Worm (Caenorhabditis elegans): ENCODE results near the gene nhr-239.
A peak's percentile ranks its signal among the peaks of the same experiment; 100 is the strongest.
"Not testable (repeated sequence)": the region's sequence is repeated elsewhere in the genome, so short reads cannot be mapped to it uniquely, and the experiment has no call there.

nhr-239 gene

DNA sequence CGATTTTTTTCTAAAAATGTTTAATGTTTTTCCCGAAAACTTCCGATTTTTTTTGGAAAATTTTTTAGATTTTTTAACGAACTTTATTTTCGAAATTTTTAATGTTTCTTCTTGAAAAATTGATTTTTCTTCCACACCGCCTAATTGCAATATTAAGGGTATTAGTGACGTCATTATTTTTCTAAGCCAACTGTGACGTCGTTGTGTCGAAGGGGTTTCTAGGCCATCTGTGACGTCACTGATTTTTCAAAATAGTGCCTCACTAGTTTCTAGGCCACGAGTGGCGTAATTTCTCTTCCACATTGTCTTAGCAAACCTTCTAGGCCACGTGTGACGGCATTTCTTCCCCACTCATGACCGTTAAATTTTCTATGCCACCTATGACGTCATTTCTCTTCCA lies 9.5 kb upstream of the nhr-239 start:
- TF ChIP-seq lin-11 (tag; optimal IDR thresholded peaks at IDR 0.05) (no peak), nhr-237 (tag; optimal IDR thresholded peaks at IDR 0.05) (no peak), F13H6.1 (tag; optimal IDR thresholded peaks at IDR 0.05) (no peak), crh-2 (tag; optimal IDR thresholded peaks at IDR 0.05) (no peak), peb-1 (tag; optimal IDR thresholded peaks at IDR 0.05) (no peak), aly-2 (tag; optimal IDR thresholded peaks at IDR 0.05) (no peak), Y55F3AM.14 (GFP tag; optimal IDR thresholded peaks at IDR 0.05) (no peak), nhr-6 (tag; optimal IDR thresholded peaks at IDR 0.05) (no peak), R02D3.7 (tag; optimal IDR thresholded peaks at IDR 0.05) (no peak), gmeb-1 (tag; optimal IDR thresholded peaks at IDR 0.05) (no peak), sem-4 (tag; optimal IDR thresholded peaks at IDR 0.05) (no peak), egl-27 (tag; optimal IDR thresholded peaks at IDR 0.05) (no peak), dmd-4 (tag; optimal IDR thresholded peaks at IDR 0.05) (no peak), blmp-1 (tag; optimal IDR thresholded peaks at IDR 0.05; ENCODE audit: insufficient read depth) (no peak), nhr-12 (tag; optimal IDR thresholded peaks at IDR 0.05) (no peak), alr-1 (tag; optimal IDR thresholded peaks at IDR 0.05) (no peak)

DNA sequence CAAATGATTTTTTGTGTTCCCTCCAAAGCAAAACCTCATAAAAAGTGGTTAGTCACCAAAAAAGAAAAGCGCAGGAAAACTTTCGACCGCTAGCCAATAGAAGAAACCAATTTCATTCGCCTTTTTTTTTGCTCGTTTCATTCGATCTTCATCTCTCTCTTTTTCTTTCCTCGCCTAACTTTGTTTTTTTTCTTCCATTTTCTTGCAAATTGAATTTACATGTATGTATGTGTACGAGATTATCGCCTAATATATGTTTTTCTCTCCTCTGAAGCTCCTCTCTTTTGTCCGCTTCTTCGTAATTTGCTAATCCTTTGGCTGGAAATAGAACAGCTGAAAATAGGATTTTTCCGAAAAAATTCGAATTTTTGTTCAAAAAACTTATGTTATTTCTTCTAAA lies 9.1 kb upstream of the nhr-239 start:
- TF ChIP-seq blmp-1 (tag; optimal IDR thresholded peaks at IDR 0.05; ENCODE audit: insufficient read depth) (no peak), C34F6.9 (tag; optimal IDR thresholded peaks at IDR 0.05) (peak; percentile 33), F13H6.1 (tag; optimal IDR thresholded peaks at IDR 0.05) (no peak)

DNA sequence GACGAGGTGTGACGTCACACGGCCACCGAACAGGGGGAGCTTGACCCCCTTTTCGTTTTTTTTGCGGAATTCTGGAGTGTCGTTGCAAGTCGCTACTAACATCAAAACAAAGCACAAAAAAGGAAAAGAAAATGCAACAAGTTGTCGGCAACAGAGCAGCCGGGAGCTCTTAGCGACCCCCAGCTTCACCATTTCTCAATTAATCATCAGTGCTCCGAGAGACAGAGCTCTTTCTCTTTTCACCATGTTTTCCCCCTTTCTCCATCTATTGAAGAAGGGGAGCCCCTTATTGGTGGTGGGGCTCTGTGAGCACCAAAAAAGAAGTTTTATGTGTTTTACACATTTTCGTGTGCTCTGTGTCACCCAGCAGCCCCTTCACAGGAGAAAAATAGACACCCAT lies 7.9 kb upstream of the nhr-239 start:
- no peak for TF ChIP-seq unc-55 (GFP tag; optimal IDR thresholded peaks at IDR 0.05)

DNA sequence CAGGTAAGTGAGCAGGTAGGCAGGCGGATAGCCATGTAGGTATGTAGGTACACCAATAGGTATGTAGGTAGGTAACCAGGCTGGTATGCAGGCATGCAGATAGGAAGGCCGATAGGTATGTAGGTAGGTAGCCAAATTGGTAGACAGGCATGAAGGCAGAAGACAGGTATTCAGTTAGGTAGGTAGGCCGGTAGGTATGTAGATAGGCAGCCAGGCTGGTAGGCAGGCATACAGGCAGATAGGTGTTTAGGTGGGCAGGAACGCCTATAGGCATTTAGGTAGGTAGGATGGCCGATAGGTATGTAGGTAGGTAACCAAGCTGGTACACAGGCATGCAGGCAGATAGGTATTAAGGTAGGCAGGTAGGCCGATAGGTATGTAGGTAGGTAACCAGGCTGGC lies 747 bp upstream of the nhr-239 start:
- TF ChIP-seq Y55F3AM.14 (GFP tag; optimal IDR thresholded peaks at IDR 0.05), result no peak
- TF ChIP-seq elt-1 (tag; optimal IDR thresholded peaks at IDR 0.05), result no peak
- no peak for TF ChIP-seq nhr-6 (tag; optimal IDR thresholded peaks at IDR 0.05)
- TF ChIP-seq nhr-12 (tag; optimal IDR thresholded peaks at IDR 0.05), result no peak
- no peak for TF ChIP-seq ceh-82 (tag; optimal IDR thresholded peaks at IDR 0.05)
- no peak for TF ChIP-seq ceh-16 (tag; optimal IDR thresholded peaks at IDR 0.05)
- no peak for TF ChIP-seq unc-62 (GFP tag; optimal IDR thresholded peaks at IDR 0.05)
- no peak for TF ChIP-seq skn-1 (tag; optimal IDR thresholded peaks at IDR 0.05)
- TF ChIP-seq lin-39 (tag; optimal IDR thresholded peaks at IDR 0.05), result no peak
- TF ChIP-seq gmeb-1 (tag; optimal IDR thresholded peaks at IDR 0.05), result no peak

DNA sequence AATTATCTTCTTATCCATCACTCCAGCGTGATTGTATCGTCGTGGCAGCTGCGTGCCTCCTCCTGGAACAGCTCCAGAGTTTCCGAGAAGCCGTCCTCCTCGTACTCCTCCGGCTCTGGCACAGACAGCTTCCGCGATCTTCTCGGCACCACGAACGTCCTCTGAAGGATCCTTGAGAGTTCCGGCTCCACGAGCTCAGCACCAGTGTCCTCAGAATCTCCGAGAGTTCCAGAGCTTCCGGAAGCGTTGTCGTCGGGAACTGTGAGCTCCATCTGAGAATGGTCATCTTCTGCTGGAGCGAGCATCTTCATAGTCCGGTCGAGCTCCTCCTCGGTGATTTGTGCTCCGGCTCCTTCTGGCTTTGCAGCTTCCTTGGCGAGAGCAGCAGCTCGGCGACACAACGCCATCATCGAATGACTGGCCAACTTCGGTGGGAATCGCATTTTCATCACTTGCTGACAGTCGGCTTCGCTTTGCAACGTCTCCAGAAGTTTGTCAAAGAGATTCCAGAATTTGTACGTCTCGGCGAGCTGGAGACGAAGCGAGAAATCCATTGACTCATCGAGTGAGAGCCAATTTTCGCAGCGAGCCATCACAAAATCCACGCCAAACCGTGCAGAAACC lies 1.6 kb downstream of the nhr-239 start:
- TF ChIP-seq ztf-1 (GFP tag; conservative IDR thresholded peaks at IDR 0.05), result no peak
- TF ChIP-seq nhr-23 (tag; optimal IDR thresholded peaks at IDR 0.05), result no peak
- no peak for TF ChIP-seq fos-1 (tag; optimal IDR thresholded peaks at IDR 0.05)
- TF ChIP-seq ama-1 (optimal IDR thresholded peaks at IDR 0.05), result no peak

DNA sequence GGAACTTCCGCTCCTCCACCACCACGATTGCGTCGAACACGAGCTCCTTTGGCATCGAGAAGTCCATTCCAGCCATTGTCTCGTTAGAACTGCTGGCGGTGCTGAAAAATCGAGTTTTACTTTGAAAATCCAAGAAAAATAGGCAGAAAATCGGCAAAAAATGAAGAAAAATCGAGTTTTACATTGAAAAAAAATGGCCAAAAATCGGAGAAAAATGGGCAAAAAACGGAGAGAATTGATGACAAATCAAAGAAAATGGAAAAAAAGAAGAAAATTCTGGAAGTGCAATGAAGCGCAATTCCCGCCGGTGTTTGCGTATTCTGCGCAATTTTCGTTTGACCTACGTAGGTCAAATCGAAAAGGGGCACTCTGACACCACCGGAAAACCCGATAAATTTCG lies 2.4 kb downstream of the nhr-239 start, which contains the start of gene Y54F10AM.11:
TSS of gene Y54F10AM.11 (minus strand) at position 101 of the 400 bp plus-strand sequence.
- TF ChIP-seq sem-4 (tag; optimal IDR thresholded peaks at IDR 0.05); sma-9 (GFP tag; optimal IDR thresholded peaks at IDR 0.05); sma-9 (tag; optimal IDR thresholded peaks at IDR 0.05); C34F6.9 (tag; optimal IDR thresholded peaks at IDR 0.05): not testable (repeated sequence)

DNA sequence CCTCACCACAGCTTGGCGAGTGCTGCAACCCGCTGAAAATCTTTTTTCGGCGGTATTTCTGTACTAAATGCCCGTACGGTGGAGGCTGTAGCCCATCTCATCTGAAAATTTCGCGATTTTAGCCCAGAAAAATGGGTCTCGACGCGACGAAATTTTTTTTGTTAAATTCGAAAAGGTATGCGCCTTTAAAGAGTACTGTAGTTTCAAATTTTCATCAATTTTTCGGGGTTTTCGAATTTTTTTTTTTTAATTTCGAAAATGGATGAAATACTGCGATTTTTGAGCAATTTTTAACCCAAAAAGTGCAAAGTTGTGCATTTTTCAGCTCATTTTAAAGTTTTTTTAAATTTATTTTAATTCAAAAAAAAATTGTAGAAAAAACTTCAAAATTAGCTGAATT lies 9.9 kb downstream of the nhr-239 start, which contains the start of gene Y54F10AR.2:
TSS of gene Y54F10AR.2 (minus strand) at position 101 of the 400 bp plus-strand sequence.
- TF ChIP-seq unc-39 (tag; optimal IDR thresholded peaks at IDR 0.05) (no peak), elt-3 (tag; optimal IDR thresholded peaks at IDR 0.05) (no peak), ama-1 (optimal IDR thresholded peaks at IDR 0.05) (no peak), snpc-4 (tag; optimal IDR thresholded peaks at IDR 0.05) (no peak), F13H6.1 (tag; optimal IDR thresholded peaks at IDR 0.05) (no peak), sma-3 (GFP tag; optimal IDR thresholded peaks at IDR 0.05) (no peak), mbf-1 (tag; optimal IDR thresholded peaks at IDR 0.05) (no peak), dmd-4 (tag; optimal IDR thresholded peaks at IDR 0.05) (no peak), ztf-11 (tag; optimal IDR thresholded peaks at IDR 0.05) (no peak), sma-9 (GFP tag; optimal IDR thresholded peaks at IDR 0.05) (no peak), sma-9 (tag; optimal IDR thresholded peaks at IDR 0.05) (no peak), nhr-129 (tag; optimal IDR thresholded peaks at IDR 0.05) (no peak), ztf-1 (GFP tag; conservative IDR thresholded peaks at IDR 0.05) (no peak), alr-1 (tag; optimal IDR thresholded peaks at IDR 0.05) (no peak), zag-1 (tag; optimal IDR thresholded peaks at IDR 0.05) (no peak), C34F6.9 (tag; optimal IDR thresholded peaks at IDR 0.05) (no peak), skn-1 (tag; optimal IDR thresholded peaks at IDR 0.05) (no peak), fos-1 (tag; optimal IDR thresholded peaks at IDR 0.05) (no peak)

Measured in whole organism, L2 larva.